Worm (Caenorhabditis elegans) whole organism, late embryonic: Measurements from ENCODE around the gene F36D3.8.

ENCODE experiments used
- C08G9.2 ChIP-seq: sonication (generic microtip); optimal IDR thresholded peaks from 2 replicates; lab custom pipeline; 2016; ENCODE audit warnings: mild to moderate bottlenecking, missing genetic modification characterization, moderate library complexity, missing compliant biosample characterization
- C38D4.7 ChIP-seq: fragments of 200-800 bp; sonication (Bioruptor generic); optimal IDR thresholded peaks from 2 replicates; lab custom pipeline; 2018; ENCODE audit warnings: mild to moderate bottlenecking, missing genetic modification characterization, moderate library complexity, missing compliant biosample characterization
- K02D7.2 ChIP-seq: sonication (generic microtip); optimal IDR thresholded peaks from 2 replicates; lab custom pipeline; 2017; ENCODE audit warnings: mild to moderate bottlenecking, missing genetic modification characterization, missing compliant biosample characterization
- Y22D7AL.16 ChIP-seq: sonication (generic microtip); optimal IDR thresholded peaks from 2 replicates; lab custom pipeline; 2016; ENCODE audit warnings: missing genetic modification characterization, missing compliant biosample characterization
- ama-1 ChIP-seq: fragments of 150-350 bp; optimal IDR thresholded peaks from 2 replicates; lab custom pipeline; 2014
- ceh-14 ChIP-seq: sonication (generic microtip); optimal IDR thresholded peaks from 2 replicates; lab custom pipeline; 2016; ENCODE audit warnings: missing genotype, missing genetic modification characterization, missing compliant biosample characterization
- ceh-18 ChIP-seq: sonication (generic microtip); optimal IDR thresholded peaks from 2 replicates; lab custom pipeline; 2016; ENCODE audit warnings: missing genetic modification characterization, missing compliant biosample characterization
- ceh-31 ChIP-seq: sonication (generic microtip); optimal IDR thresholded peaks from 2 replicates; lab custom pipeline; 2016; ENCODE audit warnings: missing genetic modification characterization, missing compliant biosample characterization
- ceh-48 ChIP-seq: sonication (generic microtip); optimal IDR thresholded peaks from 2 replicates; lab custom pipeline; 2016; ENCODE audit warnings: missing genetic modification characterization, inconsistent platforms, missing compliant biosample characterization
- ceh-9 ChIP-seq: sonication (generic microtip); optimal IDR thresholded peaks from 2 replicates; lab custom pipeline; 2016; ENCODE audit warnings: mild to moderate bottlenecking, missing genetic modification characterization, inconsistent platforms, missing compliant biosample characterization
- che-1 ChIP-seq: sonication (generic microtip); optimal IDR thresholded peaks from 2 replicates; lab custom pipeline; 2016; ENCODE audit warnings: mild to moderate bottlenecking, missing genetic modification characterization, missing compliant biosample characterization
- elt-2 ChIP-seq: sonication (generic microtip); optimal IDR thresholded peaks from 2 replicates; lab custom pipeline; 2016; ENCODE audit warnings: missing genetic modification reagents, missing genetic modification characterization, missing compliant biosample characterization
- elt-4 ChIP-seq: sonication (generic microtip); optimal IDR thresholded peaks from 2 replicates; lab custom pipeline; 2016; ENCODE audit warnings: missing genetic modification characterization, missing compliant biosample characterization
- ets-4 ChIP-seq: sonication (generic microtip); optimal IDR thresholded peaks from 2 replicates; lab custom pipeline; 2016; ENCODE audit warnings: missing genetic modification characterization, missing compliant biosample characterization
- hlh-13 ChIP-seq: fragments of 200-800 bp; sonication (Bioruptor generic); optimal IDR thresholded peaks from 2 replicates; lab custom pipeline; 2018; ENCODE audit warnings: mild to moderate bottlenecking, missing genetic modification characterization, missing compliant biosample characterization
- hlh-15 ChIP-seq: sonication (generic microtip); optimal IDR thresholded peaks from 2 replicates; lab custom pipeline; 2016; ENCODE audit warnings: missing genetic modification characterization, missing compliant biosample characterization
- hlh-30 ChIP-seq: sonication (generic microtip); optimal IDR thresholded peaks from 2 replicates; lab custom pipeline; 2017; ENCODE audit warnings: antibody characterized with exemption, missing genetic modification characterization, missing compliant biosample characterization; ENCODE audit not compliant: insufficient read depth
- hlh-6 ChIP-seq: sonication (generic microtip); optimal IDR thresholded peaks from 2 replicates; lab custom pipeline; 2016; ENCODE audit warnings: missing genotype, missing genetic modification characterization, missing compliant biosample characterization
- lim-6 ChIP-seq: sonication (generic microtip); optimal IDR thresholded peaks from 2 replicates; lab custom pipeline; 2016; ENCODE audit warnings: missing genetic modification characterization, missing compliant biosample characterization
- nfya-1 ChIP-seq: sonication (generic microtip); optimal IDR thresholded peaks from 2 replicates; lab custom pipeline; 2017; ENCODE audit warnings: missing genetic modification characterization, mild to moderate bottlenecking, missing compliant biosample characterization, antibody characterized with exemption, moderate library complexity
- nhr-11 ChIP-seq: fragments of 150-350 bp; optimal IDR thresholded peaks from 2 replicates; lab custom pipeline; 2014; ENCODE audit warnings: missing biosample characterization, missing genetic modification characterization
- npax-4 ChIP-seq: sonication (generic microtip); optimal IDR thresholded peaks from 2 replicates; lab custom pipeline; 2016; ENCODE audit warnings: missing genetic modification characterization, missing compliant biosample characterization
- pha-2 ChIP-seq: sonication (generic microtip); optimal IDR thresholded peaks from 2 replicates; lab custom pipeline; 2017; ENCODE audit warnings: mild to moderate bottlenecking, missing genetic modification characterization, missing compliant biosample characterization
- pha-4 ChIP-seq: fragments of 150-350 bp; optimal IDR thresholded peaks from 2 replicates; lab custom pipeline; 2018; ENCODE audit warnings: missing biosample characterization, missing genetic modification reagents, missing genetic modification characterization
- pqm-1 ChIP-seq: sonication (generic microtip); optimal IDR thresholded peaks from 2 replicates; lab custom pipeline; 2016; ENCODE audit warnings: missing genetic modification characterization, missing compliant biosample characterization
- rnt-1 ChIP-seq: sonication (generic microtip); optimal IDR thresholded peaks from 2 replicates; lab custom pipeline; 2016; ENCODE audit warnings: missing genetic modification characterization, missing compliant biosample characterization
- sox-2 ChIP-seq: fragments of 200-800 bp; sonication (Bioruptor generic); IDR thresholded peaks from 2 replicates; pipeline ENCODE4 v1.3.6; 2022; ENCODE audit warnings: missing genetic modification reagents, missing genetic modification characterization, missing compliant biosample characterization
- tbx-2 ChIP-seq: sonication (generic microtip); optimal IDR thresholded peaks from 2 replicates; lab custom pipeline; 2016; ENCODE audit warnings: missing genetic modification characterization, missing compliant biosample characterization
- unc-42 ChIP-seq: sonication (generic microtip); optimal IDR thresholded peaks from 2 replicates; lab custom pipeline; 2016; ENCODE audit warnings: missing genotype, missing genetic modification characterization, missing compliant biosample characterization
- zip-5 ChIP-seq: sonication (generic microtip); optimal IDR thresholded peaks from 2 replicates; lab custom pipeline; 2016; ENCODE audit warnings: missing genetic modification characterization, missing compliant biosample characterization

Gene F36D3.8

DNA sequence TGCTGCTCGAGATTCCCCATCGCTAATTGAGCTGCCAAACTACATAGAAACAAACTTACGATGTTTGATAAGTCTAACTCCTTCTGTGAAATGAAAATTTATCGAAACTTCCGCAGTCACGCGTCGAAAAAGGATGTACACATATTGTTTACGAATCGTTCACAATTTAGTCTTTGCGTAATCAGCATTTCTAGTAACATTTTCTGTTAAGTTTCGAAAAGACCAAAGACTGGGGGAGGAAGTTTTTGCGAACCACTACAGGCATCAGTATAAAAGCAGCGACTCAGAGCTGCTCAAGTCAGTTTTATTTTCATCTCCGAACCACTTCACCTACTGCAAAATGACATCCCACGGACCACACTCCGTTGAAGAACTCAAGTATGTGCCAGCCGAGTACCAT, 38.8 kb upstream of the F36D3.8 start, which contains the start of gene sqst-4:
Gene sqst-4, plus strand, starts transcription at position 301 of the 400 bp plus-strand sequence.
- TF ChIP-seq ceh-18 (tag; lab: Kevin White, UChicago) (no peak), che-1 (tag; lab: Kevin White, UChicago) (no peak), ceh-31 (tag; lab: Kevin White, UChicago) (no peak), hlh-6 (tag; lab: Kevin White, UChicago) (no peak), elt-2 (tag; lab: Kevin White, UChicago) (no peak), nhr-11 (tag; lab: Kevin White, UChicago) (no peak), elt-4 (tag; lab: Kevin White, UChicago) (no peak)

DNA sequence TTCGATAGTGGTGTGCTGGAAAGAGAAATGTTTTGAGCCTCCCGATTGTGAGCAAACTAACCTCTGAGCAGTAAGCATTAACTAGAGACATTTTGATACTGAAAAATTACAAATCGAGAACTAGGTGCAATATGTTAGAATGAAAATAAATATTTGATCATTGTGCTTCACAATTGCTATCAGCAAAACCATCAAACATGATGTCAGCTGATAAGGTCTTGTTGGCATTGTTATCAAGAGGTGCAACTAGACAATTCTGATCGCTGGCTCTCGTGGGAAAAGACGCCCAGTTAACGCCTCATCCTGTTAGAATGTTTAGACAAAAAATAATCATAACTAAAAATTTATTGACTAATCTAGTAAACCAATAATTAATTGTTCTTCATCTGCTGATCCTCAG, 32.6 kb upstream of the F36D3.8 start, which contains the start of gene comt-2:
Gene comt-2, minus strand, starts transcription at position 131 of the 400 bp plus-strand sequence.
- no peak for TF ChIP-seq tbx-2
- peak; percentile 88 for TF ChIP-seq elt-2 (tag; lab: Kevin White, UChicago)

DNA sequence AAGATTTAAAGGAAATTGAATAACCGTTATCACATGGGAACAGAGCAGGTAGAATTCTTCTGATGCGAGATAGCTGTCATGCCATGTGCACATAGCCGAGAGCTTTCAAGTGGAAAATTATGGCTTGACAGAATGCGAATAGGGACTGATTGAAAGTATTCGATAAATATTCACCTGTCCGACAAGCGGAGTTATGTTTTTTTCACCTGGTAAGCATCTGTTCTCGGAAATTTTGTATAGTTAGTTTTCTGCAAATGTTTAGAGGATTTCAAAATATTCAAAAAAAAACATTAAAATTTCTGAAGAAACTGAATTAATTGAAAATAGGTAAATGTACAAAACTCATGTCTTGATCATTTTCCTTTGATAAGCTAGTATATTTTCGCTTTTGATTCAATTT, 29.5 kb upstream of the F36D3.8 start, which contains the start of gene srh-136:
Gene srh-136, minus strand, starts transcription at position 93 of the 400 bp plus-strand sequence.
- TF ChIP-seq npax-4 (tag; lab: Kevin White, UChicago) = no peak
- TF ChIP-seq che-1 (tag; lab: Kevin White, UChicago) = no peak
- no peak for TF ChIP-seq rnt-1 (tag; lab: Kevin White, UChicago)
- TF ChIP-seq ceh-9 (tag; lab: Kevin White, UChicago) = no peak
- no peak for TF ChIP-seq ceh-14 (tag; lab: Kevin White, UChicago)
- no peak for TF ChIP-seq elt-2 (tag; lab: Kevin White, UChicago)
- TF ChIP-seq pha-2 = no peak
- TF ChIP-seq ama-1 (lab: Kevin White, UChicago) = no peak
- no peak for TF ChIP-seq unc-42 (tag; lab: Kevin White, UChicago)
- TF ChIP-seq pha-4 (tag; lab: Kevin White, UChicago) = no peak
- TF ChIP-seq elt-4 (tag; lab: Kevin White, UChicago) = no peak
- no peak for TF ChIP-seq ceh-31 (tag; lab: Kevin White, UChicago)
- TF ChIP-seq sox-2 = no peak

DNA sequence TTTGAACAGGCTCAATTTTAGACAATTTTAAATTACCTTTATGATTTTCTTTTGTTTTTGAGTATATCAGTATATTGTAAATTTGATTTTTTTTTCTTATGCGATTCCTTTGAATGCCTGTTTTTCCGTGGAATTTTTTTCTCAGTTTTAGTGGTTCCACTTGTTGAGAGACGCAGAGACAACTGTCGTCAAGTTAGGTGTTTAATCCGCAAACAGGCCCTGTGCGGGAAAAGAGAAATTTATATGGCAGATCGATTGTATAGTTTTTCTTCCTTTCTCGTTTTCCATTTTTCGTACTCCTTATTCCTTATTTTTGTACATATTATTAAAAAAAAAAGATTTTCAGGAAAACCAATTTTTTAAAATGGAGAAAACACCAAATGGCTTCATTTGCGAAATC, 28.0 kb upstream of the F36D3.8 start, which contains the start of gene F36D3.1:
Gene F36D3.1, plus strand, starts transcription at position 347 of the 400 bp plus-strand sequence.
- TF ChIP-seq K02D7.2 (tag; lab: Kevin White, UChicago) = no peak
- TF ChIP-seq hlh-15 (tag; lab: Kevin White, UChicago) = no peak
- TF ChIP-seq elt-2 (tag; lab: Kevin White, UChicago) = no peak
- no peak for TF ChIP-seq elt-4 (tag; lab: Kevin White, UChicago)
- TF ChIP-seq nfya-1 (tag; lab: Kevin White, UChicago) = peak; percentile 37
- TF ChIP-seq, all 69 proteins: peak for 1

DNA sequence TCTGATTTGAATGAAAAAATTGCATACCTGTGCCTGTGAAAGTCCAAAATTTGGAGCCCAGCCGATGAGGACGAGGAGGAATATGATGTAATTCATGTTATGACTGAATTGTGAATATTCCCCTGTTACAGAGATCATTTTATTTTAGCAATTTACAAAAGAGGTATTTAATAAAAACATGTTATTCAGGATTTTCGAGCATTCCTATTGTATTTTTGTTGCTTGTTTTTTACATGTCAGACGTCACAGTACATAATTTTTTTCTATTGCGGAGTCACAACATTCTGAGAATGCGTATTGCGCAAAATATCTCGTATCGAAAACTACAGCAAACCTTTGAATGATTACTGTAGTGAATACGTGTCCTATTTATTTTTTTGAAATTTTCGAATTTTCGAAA, 23.8 kb upstream of the F36D3.8 start, which contains the start of gene F36D3.14:
Gene F36D3.14, minus strand, starts transcription at position 101 of the 400 bp plus-strand sequence.
- TF ChIP-seq zip-5 (tag; lab: Kevin White, UChicago) (no peak), C38D4.7 (GFP tag; lab: Kevin White, UChicago) (no peak), pqm-1 (tag; lab: Kevin White, UChicago) (no peak), Y22D7AL.16 (tag; lab: Kevin White, UChicago) (no peak), hlh-30 (no peak), lim-6 (tag; lab: Kevin White, UChicago) (no peak), ceh-48 (no peak), ceh-9 (tag; lab: Kevin White, UChicago) (no peak)

DNA sequence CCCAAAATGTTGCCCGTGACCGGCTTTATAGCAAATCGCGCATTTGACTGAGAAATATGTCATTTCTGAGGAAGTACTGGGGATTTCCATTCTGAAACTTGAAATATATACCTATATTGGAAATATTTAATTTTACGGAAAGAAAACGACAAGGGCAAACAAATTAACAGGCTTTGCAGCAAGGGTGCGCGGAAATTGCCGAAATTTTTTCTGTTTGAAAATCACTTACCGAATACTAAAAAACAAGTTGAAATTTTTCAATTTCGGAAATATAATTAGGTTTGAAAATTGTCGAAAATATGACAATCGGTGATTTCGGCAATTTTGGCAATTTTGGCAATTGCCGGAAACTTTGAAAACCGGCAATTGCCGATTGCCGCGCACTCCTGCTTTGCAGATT, 21.1 kb upstream of the F36D3.8 start, which contains the start of gene nhr-54:
Gene nhr-54, minus strand, starts transcription at position 101 of the 400 bp plus-strand sequence.
- TF ChIP-seq C08G9.2 (tag; lab: Kevin White, UChicago) = no peak
- TF ChIP-seq ceh-14 (tag; lab: Kevin White, UChicago) = no peak
- TF ChIP-seq ceh-31 (tag; lab: Kevin White, UChicago) = no peak
- no peak for TF ChIP-seq lim-6 (tag; lab: Kevin White, UChicago)
- TF ChIP-seq ets-4 (tag; lab: Kevin White, UChicago) = no peak
- no peak for TF ChIP-seq npax-4 (tag; lab: Kevin White, UChicago)
- no peak for TF ChIP-seq hlh-13
- TF ChIP-seq, all 69 proteins: peak for 0
